Fruit fly (Drosophila melanogaster) whole organism, embryonic: ENCODE data around the gene yellow-e.
A peak's percentile ranks its signal among the peaks of the same experiment; 100 is the strongest.

Experiments
- B-H1 ChIP-seq: fragments of 200-800 bp; sonication (Bioruptor generic); IDR thresholded peaks from 3 replicates; pipeline ENCODE4 v1.3.6; 2022; ENCODE audit warnings: missing biosample characterization, missing genetic modification characterization
- Bteb2 ChIP-seq: fragments of 200-800 bp; sonication (Bioruptor generic); optimal IDR thresholded peaks from 2 replicates; lab custom pipeline; 2016; ENCODE audit warnings: missing biosample characterization, missing genetic modification characterization
- CG11696 ChIP-seq: fragments of 200-800 bp; sonication (Bioruptor generic); IDR thresholded peaks from 2 replicates; pipeline ENCODE4 v1.3.6; 2022; ENCODE audit warnings: missing biosample characterization, missing genetic modification characterization
- CG12769 ChIP-seq: fragments of 200-800 bp; sonication (Bioruptor generic); optimal IDR thresholded peaks from 2 replicates; lab custom pipeline; 2019; ENCODE audit warnings: missing biosample characterization, mild to moderate bottlenecking, missing genetic modification characterization, moderate library complexity
- CG12942 ChIP-seq: fragments of 200-800 bp; sonication (Bioruptor generic); optimal IDR thresholded peaks from 3 replicates; lab custom pipeline; 2016; ENCODE audit warnings: missing biosample characterization, missing genetic modification characterization
- CG14050 ChIP-seq: fragments of 200-800 bp; sonication (Bioruptor generic); IDR thresholded peaks from 3 replicates; pipeline ENCODE4 v1.3.6; 2022; ENCODE audit warnings: missing biosample characterization, missing genetic modification characterization
- CG14441 ChIP-seq: fragments of 200-800 bp; sonication (Bioruptor generic); IDR thresholded peaks from 2 replicates; pipeline ENCODE4 v1.3.6; 2022; ENCODE audit warnings: missing biosample characterization, missing genetic modification characterization
- CG17385 ChIP-seq: fragments of 200-800 bp; sonication (Bioruptor generic); optimal IDR thresholded peaks from 3 replicates; lab custom pipeline; 2018; ENCODE audit warnings: missing biosample characterization, mild to moderate bottlenecking, missing genetic modification characterization
- CG17612 ChIP-seq: fragments of 200-800 bp; sonication (Bioruptor generic); IDR thresholded peaks from 2 replicates; pipeline ENCODE4 v1.3.6; 2022; ENCODE audit warnings: missing biosample characterization, missing genetic modification characterization
- CG30403 ChIP-seq: fragments of 200-800 bp; sonication (Bioruptor generic); optimal IDR thresholded peaks from 3 replicates; lab custom pipeline; 2016; ENCODE audit warnings: missing biosample characterization, missing genetic modification characterization
- CG3281 ChIP-seq: fragments of 200-800 bp; sonication (Bioruptor generic); optimal IDR thresholded peaks from 3 replicates; lab custom pipeline; 2017; ENCODE audit warnings: missing biosample characterization, mild to moderate bottlenecking, missing genetic modification characterization
- CG3726 ChIP-seq: fragments of 200-800 bp; sonication (Bioruptor generic); IDR thresholded peaks from 3 replicates; pipeline ENCODE4, ENCODE4 v1.3.6; 2022; ENCODE audit warnings: missing biosample characterization, missing genetic modification characterization
- CG6683 ChIP-seq: fragments of 200-800 bp; sonication (Bioruptor generic); optimal IDR thresholded peaks from 2 replicates; lab custom pipeline; 2017; ENCODE audit warnings: missing biosample characterization, mild to moderate bottlenecking, missing genetic modification characterization, missing genetic modification reagents
- CG6689 ChIP-seq: fragments of 200-800 bp; sonication (Bioruptor generic); IDR thresholded peaks from 2 replicates; pipeline ENCODE4 v1.3.6; 2022; ENCODE audit warnings: missing biosample characterization, missing genetic modification characterization
- CG6813 ChIP-seq: fragments of 200-800 bp; sonication (Bioruptor generic); optimal IDR thresholded peaks from 2 replicates; lab custom pipeline; 2017; ENCODE audit warnings: missing biosample characterization, missing genetic modification characterization, mild to moderate bottlenecking, moderate library complexity, missing genetic modification reagents
- CG7745 ChIP-seq: fragments of 200-800 bp; sonication (Bioruptor generic); optimal IDR thresholded peaks from 2 replicates; lab custom pipeline; 2018; ENCODE audit warnings: missing biosample characterization, mild to moderate bottlenecking, missing genetic modification characterization, moderate library complexity
- CG7987 ChIP-seq: fragments of 200-800 bp; sonication (Bioruptor generic); optimal IDR thresholded peaks from 2 replicates; lab custom pipeline; 2018; ENCODE audit warnings: missing biosample characterization, mild to moderate bottlenecking, missing genetic modification characterization, moderate library complexity
- CG8290 ChIP-seq, 3 experiments: fragments of 200-800 bp; sonication (Bioruptor generic); optimal IDR thresholded peaks; 2 replicates each; lab custom pipeline; 2016 to 2019; ENCODE audit warnings: missing biosample characterization in 3 of 3, missing genetic modification characterization in 3 of 3, mild to moderate bottlenecking in 2 of 3, moderate library complexity in 1 of 3
- CG8944 ChIP-seq: fragments of 200-800 bp; sonication (Bioruptor generic); optimal IDR thresholded peaks from 3 replicates; lab custom pipeline; 2016; ENCODE audit warnings: missing biosample characterization, missing genetic modification characterization
- CG9727 ChIP-seq: fragments of 200-800 bp; sonication (Bioruptor generic); optimal IDR thresholded peaks from 3 replicates; lab custom pipeline; 2017; ENCODE audit warnings: missing biosample characterization, mild to moderate bottlenecking, missing genetic modification characterization
- CG9932 ChIP-seq: fragments of 200-800 bp; sonication (Bioruptor generic); IDR thresholded peaks from 2 replicates; pipeline ENCODE4 v1.3.6; 2022; ENCODE audit warnings: missing biosample characterization, missing genetic modification characterization
- CrebB ChIP-seq: fragments of 200-800 bp; sonication (Bioruptor generic); optimal IDR thresholded peaks from 3 replicates; lab custom pipeline; 2018; ENCODE audit warnings: missing biosample characterization, mild to moderate bottlenecking, missing genetic modification characterization
- D19B ChIP-seq: fragments of 200-800 bp; sonication (Bioruptor generic); optimal IDR thresholded peaks from 2 replicates; lab custom pipeline; 2017; ENCODE audit warnings: missing biosample characterization, mild to moderate bottlenecking, missing genetic modification characterization
- Ets65A ChIP-seq: fragments of 200-800 bp; sonication (Bioruptor generic); peaks from one replicate; lab custom pipeline; 2016; ENCODE audit warnings: missing biosample characterization, missing genetic modification characterization
- H15 ChIP-seq: fragments of 200-800 bp; sonication (Bioruptor generic); IDR thresholded peaks from 3 replicates; pipeline ENCODE4 v1.3.6; 2022; ENCODE audit warnings: missing biosample characterization, missing genetic modification characterization
- H2.0 ChIP-seq: fragments of 200-800 bp; sonication (Bioruptor generic); IDR thresholded peaks from 2 replicates; pipeline ENCODE4 v1.3.6; 2022; ENCODE audit warnings: missing biosample characterization, missing genetic modification characterization
- Hand ChIP-seq: fragments of 200-800 bp; sonication (Bioruptor generic); optimal IDR thresholded peaks from 2 replicates; lab custom pipeline; 2017; ENCODE audit warnings: mild to moderate bottlenecking, missing biosample characterization, missing genetic modification reagents, missing genetic modification characterization
- Hey ChIP-seq: fragments of 200-800 bp; sonication (Bioruptor generic); optimal IDR thresholded peaks from 3 replicates; lab custom pipeline; 2018; ENCODE audit warnings: missing biosample characterization, mild to moderate bottlenecking, missing genetic modification characterization
- Kr ChIP-seq: fragments of 200-800 bp; sonication (Bioruptor generic); optimal IDR thresholded peaks from 2 replicates; lab custom pipeline; 2017; ENCODE audit warnings: missing biosample characterization, mild to moderate bottlenecking, missing genetic modification characterization
- Max ChIP-seq: fragments of 200-800 bp; sonication (Bioruptor generic); optimal IDR thresholded peaks from 2 replicates; lab custom pipeline; 2016; ENCODE audit warnings: missing biosample characterization, mild to moderate bottlenecking, missing genetic modification characterization
- Med ChIP-seq: fragments of 200-800 bp; sonication (Bioruptor generic); peaks from one replicate; lab custom pipeline; 2016; ENCODE audit warnings: missing biosample characterization, missing genetic modification characterization, mild to moderate bottlenecking, inconsistent platforms, moderate library complexity
- Nf-YB ChIP-seq: fragments of 200-800 bp; sonication (Bioruptor generic); optimal IDR thresholded peaks from 3 replicates; lab custom pipeline; 2019; ENCODE audit warnings: missing biosample characterization, mild to moderate bottlenecking, missing genetic modification characterization, moderate library complexity
- TFAM ChIP-seq: fragments of 200-800 bp; sonication (Bioruptor generic); optimal IDR thresholded peaks from 2 replicates; lab custom pipeline; 2017; ENCODE audit warnings: missing biosample characterization, missing genetic modification characterization, inconsistent platforms
- Xrp1 ChIP-seq: fragments of 200-800 bp; sonication (Bioruptor generic); IDR thresholded peaks from 2 replicates; pipeline ENCODE4 v1.3.6; 2022; ENCODE audit warnings: missing biosample characterization, missing genetic modification characterization
- ab ChIP-seq: fragments of 200-800 bp; sonication (Bioruptor generic); optimal IDR thresholded peaks from 2 replicates; lab custom pipeline; 2016; ENCODE audit warnings: missing biosample characterization, missing genetic modification characterization
- ase ChIP-seq: fragments of 200-800 bp; sonication (Bioruptor generic); IDR thresholded peaks from 3 replicates; pipeline ENCODE4 v1.3.6; 2022; ENCODE audit warnings: missing biosample characterization, missing genetic modification characterization
- btn ChIP-seq: fragments of 200-800 bp; sonication (Bioruptor generic); optimal IDR thresholded peaks from 2 replicates; lab custom pipeline; 2016; ENCODE audit warnings: missing biosample characterization, missing genetic modification characterization
- crc ChIP-seq: fragments of 200-800 bp; sonication (Bioruptor generic); optimal IDR thresholded peaks from 2 replicates; lab custom pipeline; 2016; ENCODE audit warnings: missing biosample characterization, missing genetic modification characterization
- crp ChIP-seq, 2 experiments: fragments of 200-800 bp; sonication (Bioruptor generic); optimal IDR thresholded peaks; 2 replicates in 1 of 2; 3 replicates in 1 of 2; lab custom pipeline; 2017; ENCODE audit warnings: missing biosample characterization in 2 of 2, missing genetic modification characterization in 2 of 2, mild to moderate bottlenecking in 1 of 2, moderate library complexity in 1 of 2
- dimm ChIP-seq: fragments of 200-800 bp; sonication (Bioruptor generic); IDR thresholded peaks from 2 replicates; pipeline ENCODE4 v1.3.6; 2022; ENCODE audit warnings: missing biosample characterization, missing genetic modification characterization
- disco-r ChIP-seq: fragments of 200-800 bp; sonication (Bioruptor generic); optimal IDR thresholded peaks from 2 replicates; lab custom pipeline; 2016; ENCODE audit warnings: missing biosample characterization, missing genetic modification characterization
- en ChIP-seq: fragments of 200-800 bp; sonication (Bioruptor generic); optimal IDR thresholded peaks from 2 replicates; lab custom pipeline; 2016; ENCODE audit warnings: missing biosample characterization, missing genetic modification characterization
- fd64A ChIP-seq: fragments of 200-800 bp; sonication (Bioruptor generic); optimal IDR thresholded peaks from 3 replicates; lab custom pipeline; 2018; ENCODE audit warnings: missing biosample characterization, mild to moderate bottlenecking, missing genetic modification characterization
- ftz-f1 ChIP-seq: fragments of 200-800 bp; sonication (Bioruptor generic); optimal IDR thresholded peaks from 2 replicates; lab custom pipeline; 2016; ENCODE audit warnings: missing biosample characterization, missing genetic modification characterization
- gfzf ChIP-seq: fragments of 200-800 bp; sonication (Bioruptor generic); optimal IDR thresholded peaks from 2 replicates; lab custom pipeline; 2016; ENCODE audit warnings: missing biosample characterization, mild to moderate bottlenecking, missing genetic modification characterization, moderate library complexity
- h ChIP-seq: fragments of >200 bp; optimal IDR thresholded peaks from 2 replicates; lab custom pipeline; 2017
- lola ChIP-seq, 3 experiments: fragments of >200 bp in 2 of 3; fragments of 200-800 bp in 1 of 3; sonication (Bioruptor generic) in 1 of 3; optimal IDR thresholded peaks; 2 replicates each; lab custom pipeline; 2017 to 2019; ENCODE audit warnings: missing biosample characterization in 3 of 3, missing genetic modification characterization in 3 of 3, mild to moderate bottlenecking in 1 of 3, moderate library complexity in 1 of 3
- sens-2 ChIP-seq: fragments of 200-800 bp; sonication (Bioruptor generic); IDR thresholded peaks from 2 replicates; pipeline ENCODE4 v1.3.6; 2022; ENCODE audit warnings: missing biosample characterization, missing genetic modification characterization
- sima ChIP-seq: fragments of 200-800 bp; sonication (Bioruptor generic); optimal IDR thresholded peaks from 2 replicates; lab custom pipeline; 2016; ENCODE audit warnings: missing biosample characterization, missing genetic modification characterization
- trh ChIP-seq: fragments of 200-800 bp; sonication (Bioruptor generic); optimal IDR thresholded peaks from 2 replicates; lab custom pipeline; 2016; ENCODE audit warnings: missing biosample characterization, missing genetic modification characterization
- ttk ChIP-seq: fragments of 200-800 bp; sonication (Bioruptor generic); IDR thresholded peaks from 2 replicates; pipeline ENCODE4 v2.1.2; 2022; ENCODE audit warnings: missing biosample characterization, missing genetic modification characterization
- unpg ChIP-seq: fragments of 200-800 bp; sonication (Bioruptor generic); optimal IDR thresholded peaks from 3 replicates; lab custom pipeline; 2018; ENCODE audit warnings: missing biosample characterization, mild to moderate bottlenecking, missing genetic modification characterization, moderate library complexity

yellow-e gene

DNA sequence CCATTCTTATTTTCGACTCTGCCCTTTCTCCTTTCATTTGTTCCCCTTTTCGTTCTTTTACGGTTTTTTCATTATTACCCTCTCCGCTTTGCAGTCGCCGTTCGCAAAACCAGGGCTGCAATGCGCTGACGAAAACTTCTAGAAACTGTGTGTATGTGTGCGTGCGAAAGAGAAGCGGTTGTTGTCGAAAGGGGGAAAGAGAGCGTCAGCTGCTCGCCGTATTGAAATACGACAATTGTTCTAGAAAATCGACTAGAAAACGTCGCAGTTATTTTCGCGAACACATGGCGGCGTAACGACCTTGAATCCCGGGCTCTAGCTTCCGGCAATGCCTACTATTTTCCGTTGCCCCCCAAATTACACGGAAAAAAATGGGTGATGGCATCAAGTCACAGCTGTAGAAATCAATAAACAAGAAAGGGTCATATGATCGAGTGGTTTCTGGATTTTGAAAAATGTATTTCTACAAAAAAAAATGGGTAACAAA is 32.4 kb downstream of the yellow-e start:
- no peak for TF ChIP-seq crc (GFP tag; lab: Kevin White, UChicago)
- TF ChIP-seq CG12769 (tag; lab: Kevin White, UChicago) = no peak
- no peak for TF ChIP-seq CG12942 (GFP tag; lab: Kevin White, UChicago)
- peak; percentile 16 for TF ChIP-seq CG30403 (GFP tag; lab: Kevin White, UChicago)
- no peak for TF ChIP-seq gfzf (GFP tag; lab: Kevin White, UChicago)
- TF ChIP-seq CG7987 (GFP tag; lab: Kevin White, UChicago) = peak; percentile 1
- TF ChIP-seq D19B = peak; percentile 6
- TF ChIP-seq btn (GFP tag; lab: Kevin White, UChicago) = no peak
- peak; percentile 7 to 70 for TF ChIP-seq crp (GFP tag; optimal IDR thresholded peaks at IDR 0.05; lab: Kevin White, UChicago)
- TF ChIP-seq sima (GFP tag; lab: Kevin White, UChicago) = no peak
- TF ChIP-seq CG3726 (GFP tag; lab: Robert Waterston, UW) = no peak
- peak; percentile 69 for TF ChIP-seq ftz-f1 (GFP tag; lab: Kevin White, UChicago)
- no peak for TF ChIP-seq CG14050 (GFP tag; lab: Robert Waterston, UW)
- TF ChIP-seq H2.0 (GFP tag; lab: Robert Waterston, UW) = no peak
- TF ChIP-seq fd64A (GFP tag; lab: Kevin White, UChicago) = no peak
- TF ChIP-seq CG14441 = no peak
- TF ChIP-seq Max (GFP tag; lab: Kevin White, UChicago) = peak; percentile 3
- TF ChIP-seq unpg (GFP tag; lab: Kevin White, UChicago) = no peak
- peak; percentile 39; the same call in 1 of the 2 replicates for TF ChIP-seq CG9932
- TF ChIP-seq CG11696 = no peak
- TF ChIP-seq disco-r (GFP tag; lab: Kevin White, UChicago) = no peak
- TF ChIP-seq h (lab: Kevin White, UChicago) = no peak
- TF ChIP-seq en = no peak
- TF ChIP-seq Med = peak; percentile 92
- no peak for TF ChIP-seq sens-2 (GFP tag; lab: Robert Waterston, UW)
- no peak for TF ChIP-seq ab
- TF ChIP-seq Ets65A (GFP tag; lab: Kevin White, UChicago) = no peak
- no peak for TF ChIP-seq CG8944 (GFP tag; lab: Kevin White, UChicago)
- TF ChIP-seq CG17385 (GFP tag; lab: Kevin White, UChicago) = peak; percentile 35
- no peak for TF ChIP-seq B-H1 (GFP tag; lab: Robert Waterston, UW)
- TF ChIP-seq Hey (tag; lab: Kevin White, UChicago) = no peak
- no peak for TF ChIP-seq trh (GFP tag; lab: Kevin White, UChicago)
- TF ChIP-seq CG8290 (GFP tag; optimal IDR thresholded peaks at IDR 0.05; lab: Kevin White, UChicago) = no peak
- TF ChIP-seq CG8290 (tag; optimal IDR thresholded peaks at IDR 0.05; lab: Kevin White, UChicago) = no peak
- TF ChIP-seq CG3281 (GFP tag; lab: Kevin White, UChicago) = peak; percentile 32
- TF ChIP-seq dimm (GFP tag; lab: Robert Waterston, UW) = no peak
- peak; percentile 10 for TF ChIP-seq CG9727
- TF ChIP-seq CG6813 (GFP tag; lab: Kevin White, UChicago) = no peak
- TF ChIP-seq Nf-YB (GFP tag; lab: Kevin White, UChicago) = no peak
- TF ChIP-seq H15 (GFP tag; lab: Robert Waterston, UW) = no peak
- TF ChIP-seq TFAM = no peak
- TF ChIP-seq CG7745 (tag; lab: Kevin White, UChicago) = no peak
- TF ChIP-seq CG6683 (GFP tag; lab: Kevin White, UChicago) = no peak
- no peak for TF ChIP-seq Xrp1 (GFP tag; lab: Robert Waterston, UW)
- no peak for TF ChIP-seq CG6689 (GFP tag; lab: Robert Waterston, UW)
- TF ChIP-seq lola (GFP tag; optimal IDR thresholded peaks at IDR 0.05; lab: Kevin White, UChicago) = no peak
- no peak for TF ChIP-seq CrebB (tag; lab: Kevin White, UChicago)
- no peak for TF ChIP-seq CG17612 (GFP tag; lab: Robert Waterston, UW)
- no peak for TF ChIP-seq Hand (GFP tag; lab: Kevin White, UChicago)
- no peak for TF ChIP-seq Kr (GFP tag; lab: Kevin White, UChicago)
- TF ChIP-seq ttk = no peak
- no peak for TF ChIP-seq ase
- TF ChIP-seq Bteb2 = peak; percentile 7
